Fruit fly (Drosophila melanogaster) whole organism, embryonic: Measurements from ENCODE around the gene Drice.

Experiments
- Antp ChIP-seq: fragments of 200-800 bp; sonication (Bioruptor generic); optimal IDR thresholded peaks from 3 replicates; lab custom pipeline; 2016; ENCODE audit warnings: missing biosample characterization, missing genetic modification characterization
- CG10147 ChIP-seq: fragments of 200-800 bp; sonication (Bioruptor generic); optimal IDR thresholded peaks from 2 replicates; lab custom pipeline; 2019; ENCODE audit warnings: missing biosample characterization, mild to moderate bottlenecking, missing genetic modification characterization, moderate library complexity
- CG10321 ChIP-seq: fragments of 200-800 bp; sonication (Bioruptor generic); IDR thresholded peaks from 2 replicates; pipeline ENCODE4 v1.3.6; 2022; ENCODE audit warnings: missing biosample characterization, missing genetic modification characterization
- CG10565 ChIP-seq: fragments of 200-800 bp; sonication (Bioruptor generic); optimal IDR thresholded peaks from 3 replicates; lab custom pipeline; 2016; ENCODE audit warnings: missing biosample characterization, mild to moderate bottlenecking, missing genetic modification characterization
- CG11456 ChIP-seq: fragments of 200-800 bp; sonication (Bioruptor generic); IDR thresholded peaks from 3 replicates; pipeline ENCODE4 v1.3.6; 2022; ENCODE audit warnings: missing biosample characterization, missing genetic modification characterization
- CG12071 ChIP-seq: fragments of 200-800 bp; sonication (Bioruptor generic); optimal IDR thresholded peaks from 3 replicates; lab custom pipeline; 2018; ENCODE audit warnings: missing biosample characterization, mild to moderate bottlenecking, missing genetic modification characterization
- CG12104 ChIP-seq: fragments of 200-800 bp; sonication (Bioruptor generic); optimal IDR thresholded peaks from 3 replicates; lab custom pipeline; 2016; ENCODE audit warnings: missing biosample characterization, missing genetic modification characterization
- CG14667 ChIP-seq: fragments of 200-800 bp; sonication (Bioruptor generic); IDR thresholded peaks from 2 replicates; pipeline ENCODE4 v1.3.6; 2022; ENCODE audit warnings: missing biosample characterization, missing genetic modification characterization
- CG15269 ChIP-seq: fragments of 200-800 bp; sonication (Bioruptor generic); optimal IDR thresholded peaks from 2 replicates; lab custom pipeline; 2018; ENCODE audit warnings: missing biosample characterization, mild to moderate bottlenecking, missing genetic modification characterization, moderate library complexity
- CG15601 ChIP-seq: fragments of 200-800 bp; sonication (Bioruptor generic); optimal IDR thresholded peaks from 3 replicates; lab custom pipeline; 2019; ENCODE audit warnings: missing biosample characterization, mild to moderate bottlenecking, missing genetic modification characterization, moderate library complexity
- CG1603 ChIP-seq: fragments of 200-800 bp; sonication (Bioruptor generic); optimal IDR thresholded peaks from 2 replicates; lab custom pipeline; 2019; ENCODE audit warnings: missing biosample characterization, mild to moderate bottlenecking, missing genetic modification characterization, moderate library complexity
- CG17186 ChIP-seq: fragments of 200-800 bp; sonication (Bioruptor generic); optimal IDR thresholded peaks from 3 replicates; lab custom pipeline; 2017; ENCODE audit warnings: missing biosample characterization, missing genetic modification reagents, missing genetic modification characterization
- CG17802 ChIP-seq: fragments of 200-800 bp; sonication (Bioruptor generic); optimal IDR thresholded peaks from 2 replicates; lab custom pipeline; 2018; ENCODE audit warnings: missing biosample characterization, mild to moderate bottlenecking, missing genetic modification characterization, moderate library complexity
- CG2712 ChIP-seq: fragments of 200-800 bp; optimal IDR thresholded peaks from 3 replicates; lab custom pipeline; 2019; ENCODE audit warnings: missing biosample characterization, mild to moderate bottlenecking, missing genetic modification characterization, moderate library complexity
- CG30403 ChIP-seq: fragments of 200-800 bp; sonication (Bioruptor generic); optimal IDR thresholded peaks from 3 replicates; lab custom pipeline; 2016; ENCODE audit warnings: missing biosample characterization, missing genetic modification characterization
- CG31365 ChIP-seq: fragments of 200-800 bp; sonication (Bioruptor generic); optimal IDR thresholded peaks from 2 replicates; lab custom pipeline; 2018; ENCODE audit warnings: missing biosample characterization, mild to moderate bottlenecking, missing genetic modification characterization
- CG4328 ChIP-seq: fragments of 200-800 bp; sonication (Bioruptor generic); optimal IDR thresholded peaks from 3 replicates; lab custom pipeline; 2017; ENCODE audit warnings: missing biosample characterization, missing genetic modification reagents, missing genetic modification characterization
- CG6683 ChIP-seq: fragments of 200-800 bp; sonication (Bioruptor generic); optimal IDR thresholded peaks from 2 replicates; lab custom pipeline; 2017; ENCODE audit warnings: missing biosample characterization, mild to moderate bottlenecking, missing genetic modification characterization, missing genetic modification reagents
- CG7357 ChIP-seq: fragments of 200-800 bp; sonication (Bioruptor generic); IDR thresholded peaks from 3 replicates; pipeline ENCODE4 v1.3.6; 2022; ENCODE audit warnings: missing biosample characterization, missing genetic modification characterization
- CG7786 ChIP-seq: fragments of 200-800 bp; sonication (Bioruptor generic); optimal IDR thresholded peaks from 2 replicates; lab custom pipeline; 2016; ENCODE audit warnings: missing biosample characterization, missing genetic modification characterization
- CG8290 ChIP-seq, 3 experiments: fragments of 200-800 bp; sonication (Bioruptor generic); optimal IDR thresholded peaks; 2 replicates each; lab custom pipeline; 2016 to 2019; ENCODE audit warnings: missing biosample characterization in 3 of 3, missing genetic modification characterization in 3 of 3, mild to moderate bottlenecking in 2 of 3, moderate library complexity in 1 of 3
- CG8388 ChIP-seq: fragments of 200-800 bp; sonication (Bioruptor generic); optimal IDR thresholded peaks from 2 replicates; lab custom pipeline; 2019; ENCODE audit warnings: missing biosample characterization, mild to moderate bottlenecking, missing genetic modification characterization, moderate library complexity
- Drgx ChIP-seq: fragments of 200-800 bp; sonication (Bioruptor generic); IDR thresholded peaks from 2 replicates; pipeline ENCODE4 v1.3.6; 2022; ENCODE audit warnings: missing biosample characterization, missing genetic modification characterization
- E2f2 ChIP-seq: fragments of 200-800 bp; sonication (Bioruptor generic); IDR thresholded peaks from 2 replicates; pipeline ENCODE4 v1.3.6; 2022; ENCODE audit warnings: missing biosample characterization, missing genetic modification characterization
- ERR ChIP-seq: fragments of 200-800 bp; sonication (Bioruptor generic); optimal IDR thresholded peaks from 2 replicates; lab custom pipeline; 2016; ENCODE audit warnings: missing biosample characterization, missing genetic modification characterization
- Eip74EF ChIP-seq, 2 experiments: fragments of 200-800 bp in 1 of 2; fragments of >200 bp in 1 of 2; sonication (Bioruptor generic) in 1 of 2; optimal IDR thresholded peaks; 2 replicates each; lab custom pipeline; 2017 to 2019; ENCODE audit warnings: missing biosample characterization in 2 of 2, missing genetic modification characterization in 2 of 2, mild to moderate bottlenecking in 1 of 2, moderate library complexity in 1 of 2
- Mad ChIP-seq: fragments of 200-800 bp; sonication (Bioruptor generic); optimal IDR thresholded peaks from 2 replicates; lab custom pipeline; 2016; ENCODE audit warnings: missing biosample characterization, missing genetic modification characterization
- Meics ChIP-seq: fragments of 200-800 bp; sonication (Bioruptor generic); optimal IDR thresholded peaks from 2 replicates; lab custom pipeline; 2017; ENCODE audit warnings: missing biosample characterization, mild to moderate bottlenecking, missing genetic modification characterization
- NC2α ChIP-seq: fragments of 200-800 bp; sonication (Bioruptor generic); optimal IDR thresholded peaks from 2 replicates; lab custom pipeline; 2016; ENCODE audit warnings: missing biosample characterization, missing genetic modification characterization
- NK7.1 ChIP-seq: fragments of 200-800 bp; sonication (Bioruptor generic); optimal IDR thresholded peaks from 3 replicates; lab custom pipeline; 2016; ENCODE audit warnings: missing biosample characterization, missing genetic modification characterization
- Trl ChIP-seq, 3 experiments: fragments of >200 bp in 2 of 3; fragments of 200-800 bp in 1 of 3; sonication (Bioruptor generic) in 1 of 3; optimal IDR thresholded peaks; 2 replicates in 1 of 3; 3 replicates in 2 of 3; lab custom pipeline; 2016 to 2017; ENCODE audit warnings: missing biosample characterization in 1 of 3, missing genetic modification characterization in 1 of 3
- aop ChIP-seq: fragments of 200-800 bp; sonication (Bioruptor generic); IDR thresholded peaks from 2 replicates; pipeline ENCODE4 v1.3.6; 2022; ENCODE audit warnings: missing biosample characterization, missing genetic modification characterization
- bcd ChIP-seq: fragments of 200-800 bp; sonication (Bioruptor generic); optimal IDR thresholded peaks from 2 replicates; lab custom pipeline; 2017; ENCODE audit warnings: missing biosample characterization, mild to moderate bottlenecking, missing genetic modification characterization
- chn ChIP-seq: fragments of 200-800 bp; sonication (Bioruptor generic); optimal IDR thresholded peaks from 2 replicates; lab custom pipeline; 2016; ENCODE audit warnings: missing biosample characterization, missing genetic modification characterization
- croc ChIP-seq: fragments of 200-800 bp; sonication (Bioruptor generic); conservative IDR thresholded peaks from 3 replicates; pipeline ENCODE4 v1.3.6; 2022; ENCODE audit warnings: missing biosample characterization, missing genetic modification characterization
- dan ChIP-seq: fragments of 200-800 bp; sonication (Bioruptor generic); IDR thresholded peaks from 2 replicates; pipeline ENCODE4 v1.3.6; 2022; ENCODE audit warnings: missing biosample characterization, missing genetic modification characterization
- dimm ChIP-seq: fragments of 200-800 bp; sonication (Bioruptor generic); IDR thresholded peaks from 2 replicates; pipeline ENCODE4 v1.3.6; 2022; ENCODE audit warnings: missing biosample characterization, missing genetic modification characterization
- dm ChIP-seq: fragments of 200-800 bp; sonication (Bioruptor generic); optimal IDR thresholded peaks from 3 replicates; lab custom pipeline; 2016; ENCODE audit warnings: missing biosample characterization, missing genetic modification characterization
- dmrt11E ChIP-seq: fragments of 200-800 bp; sonication (Bioruptor generic); optimal IDR thresholded peaks from 3 replicates; lab custom pipeline; 2018; ENCODE audit warnings: missing biosample characterization, mild to moderate bottlenecking, missing genetic modification characterization, moderate library complexity
- emc ChIP-seq: fragments of 200-800 bp; sonication (Bioruptor generic); optimal IDR thresholded peaks from 2 replicates; lab custom pipeline; 2016; ENCODE audit warnings: missing biosample characterization, missing genetic modification characterization
- ind ChIP-seq: fragments of 200-800 bp; sonication (Bioruptor generic); optimal IDR thresholded peaks from 3 replicates; lab custom pipeline; 2016; ENCODE audit warnings: missing biosample characterization, missing genetic modification characterization
- prd ChIP-seq, 3 experiments: fragments of >200 bp in 2 of 3; fragments of 200-800 bp in 1 of 3; sonication (Bioruptor generic) in 1 of 3; optimal IDR thresholded peaks in 2 of 3; IDR thresholded peaks in 1 of 3; 2 replicates in 2 of 3; 3 replicates in 1 of 3; pipeline versions ENCODE4 v1.3.6 to Lab custom; 2017 to 2022; ENCODE audit warnings: missing biosample characterization in 1 of 3, missing genetic modification characterization in 1 of 3
- sim ChIP-seq: fragments of 200-800 bp; sonication (Bioruptor generic); IDR thresholded peaks from 2 replicates; pipeline ENCODE4 v1.3.6; 2022; ENCODE audit warnings: missing biosample characterization, missing genetic modification characterization
- stc ChIP-seq: fragments of 200-800 bp; sonication (Bioruptor generic); IDR thresholded peaks from 2 replicates; pipeline ENCODE4 v1.3.6; 2022; ENCODE audit warnings: missing biosample characterization, missing genetic modification characterization
- tll ChIP-seq, 2 experiments: fragments of 200-800 bp in 1 of 2; fragments of >200 bp in 1 of 2; sonication (Bioruptor generic) in 1 of 2; optimal IDR thresholded peaks; 2 replicates each; lab custom pipeline; 2017 to 2019; ENCODE audit warnings: missing biosample characterization in 2 of 2, missing genetic modification characterization in 2 of 2, mild to moderate bottlenecking in 1 of 2, moderate library complexity in 1 of 2
- tna ChIP-seq: fragments of 200-800 bp; sonication (Bioruptor generic); IDR thresholded peaks from 2 replicates; pipeline ENCODE4 v1.3.6; 2022; ENCODE audit warnings: missing biosample characterization, missing genetic modification characterization; ENCODE audit not compliant: partially characterized antibody
- trem ChIP-seq: fragments of 200-800 bp; optimal IDR thresholded peaks from 3 replicates; lab custom pipeline; 2019; ENCODE audit warnings: missing biosample characterization, mild to moderate bottlenecking, missing genetic modification characterization, moderate library complexity
- ttk ChIP-seq: fragments of 200-800 bp; sonication (Bioruptor generic); IDR thresholded peaks from 2 replicates; pipeline ENCODE4 v2.1.2; 2022; ENCODE audit warnings: missing biosample characterization, missing genetic modification characterization

Drice gene

DNA sequence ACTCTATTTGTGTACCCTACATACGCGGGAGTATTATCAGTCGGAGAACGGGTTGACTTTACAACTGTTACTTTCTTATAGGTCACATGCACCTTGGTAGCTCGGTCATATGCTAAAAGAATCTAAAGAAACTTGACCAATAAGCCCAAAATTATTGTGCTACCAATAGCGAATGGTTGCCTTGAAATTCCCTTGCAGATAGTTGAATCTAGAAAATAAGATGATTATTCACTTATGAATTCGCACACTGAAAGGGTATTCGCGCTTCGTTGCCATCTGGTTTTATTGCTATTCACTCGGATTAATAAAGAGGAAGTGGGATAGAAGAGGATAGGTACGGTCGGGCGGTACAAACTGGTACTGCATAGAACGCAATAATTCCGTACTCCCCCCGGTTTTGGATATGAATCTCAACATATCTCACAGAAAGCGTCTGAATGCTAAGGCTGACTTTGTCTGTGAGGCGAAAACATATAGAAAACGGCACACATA is 25.6 kb upstream of the Drice start (continued):
- peak; percentile 74 for TF ChIP-seq Antp (GFP tag; lab: Kevin White, UChicago)
- TF ChIP-seq CG1603 = peak; percentile 23
- no peak for TF ChIP-seq Trl (optimal IDR thresholded peaks at IDR 0.05; lab: Kevin White, UChicago)
- TF ChIP-seq Trl (GFP tag; optimal IDR thresholded peaks at IDR 0.05; lab: Kevin White, UChicago) = peak; percentile 40
- TF ChIP-seq bcd = peak; percentile 74
- no peak for TF ChIP-seq dimm (GFP tag; lab: Robert Waterston, UW)
- no peak for TF ChIP-seq aop (GFP tag; lab: Robert Waterston, UW)
- peak; percentile 64 for TF ChIP-seq CG12104 (GFP tag; lab: Kevin White, UChicago)
- TF ChIP-seq CG10321 (GFP tag; lab: Robert Waterston, UW) = no peak
- TF ChIP-seq Drgx (GFP tag; lab: Robert Waterston, UW) = peak; percentile 71
- TF ChIP-seq CG6683 (GFP tag; lab: Kevin White, UChicago) = peak; percentile 22
- peak; percentile 68; the same call in 2 of the 3 replicates for TF ChIP-seq CG11456 (GFP tag; lab: Robert Waterston, UW)
- peak in 1 of 2 experiments; percentile 56 for TF ChIP-seq Eip74EF (GFP tag; optimal IDR thresholded peaks at IDR 0.05; lab: Kevin White, UChicago)
- TF ChIP-seq CG7786 (GFP tag; lab: Kevin White, UChicago) = peak; percentile 92
- peak; percentile 21 for TF ChIP-seq Mad (GFP tag; lab: Kevin White, UChicago)
- TF ChIP-seq CG2712 (tag; lab: Kevin White, UChicago) = peak; percentile 53
- TF ChIP-seq CG15601 = peak; percentile 18
- peak; percentile 81 for TF ChIP-seq ind (GFP tag; lab: Kevin White, UChicago)
- peak; percentile 81 for TF ChIP-seq CG10147 (GFP tag; lab: Kevin White, UChicago)
- peak; percentile 66; the same call in 2 of the 3 replicates for TF ChIP-seq CG7357 (GFP tag; lab: Robert Waterston, UW)
- peak; percentile 82 for TF ChIP-seq CG30403 (GFP tag; lab: Kevin White, UChicago)
- no peak for TF ChIP-seq CG17186 (GFP tag; lab: Kevin White, UChicago)
- peak; percentile 41; the same call in 1 of the 2 replicates for TF ChIP-seq ttk (GFP tag; lab: Robert Waterston, UW)
- TF ChIP-seq CG31365 (tag; lab: Kevin White, UChicago) = peak; percentile 40
- TF ChIP-seq CG14667 = peak; percentile 57
- TF ChIP-seq E2f2 (GFP tag; lab: Robert Waterston, UW) = peak; percentile 34
- TF ChIP-seq ERR (GFP tag; lab: Kevin White, UChicago) = peak; percentile 16
- peak; percentile 70 for TF ChIP-seq CG12071 (GFP tag; lab: Kevin White, UChicago)
- TF ChIP-seq tll (GFP tag; optimal IDR thresholded peaks at IDR 0.05; lab: Kevin White, UChicago) = peak in 1 of 2 experiments; percentile 8
- TF ChIP-seq dmrt11E (tag; lab: Kevin White, UChicago) = peak; percentile 28
- peak; percentile 53 for TF ChIP-seq chn (GFP tag; lab: Kevin White, UChicago)
- TF ChIP-seq NK7.1 (GFP tag; lab: Kevin White, UChicago) = peak; percentile 68
- peak; percentile 68 for TF ChIP-seq emc (GFP tag; lab: Kevin White, UChicago)
- no peak for TF ChIP-seq CG10565 (GFP tag; lab: Kevin White, UChicago)
- TF ChIP-seq NC2α (GFP tag; lab: Kevin White, UChicago) = peak; percentile 16
- peak; percentile 8 for TF ChIP-seq CG17802 (tag; lab: Kevin White, UChicago)
- peak; percentile 5 for TF ChIP-seq CG4328 (GFP tag; lab: Kevin White, UChicago)
- TF ChIP-seq stc (GFP tag; lab: Robert Waterston, UW) = peak; percentile 60; the same call in 1 of the 2 replicates
- peak; percentile 81 for TF ChIP-seq CG15269 (tag; lab: Kevin White, UChicago)
- peak; percentile 33 for TF ChIP-seq dm (GFP tag; lab: Kevin White, UChicago)
- peak; percentile 76 for TF ChIP-seq Meics
- no peak for TF ChIP-seq prd (optimal IDR thresholded peaks at IDR 0.05; lab: Kevin White, UChicago)
- peak; percentile 80 for TF ChIP-seq prd (GFP tag; IDR thresholded peaks at IDR 0.05; lab: Robert Waterston, UW)
- TF ChIP-seq trem = no peak
- TF ChIP-seq sim (GFP tag; lab: Robert Waterston, UW) = no peak
- TF ChIP-seq CG8388 (GFP tag; lab: Kevin White, UChicago) = peak; percentile 50
- peak; percentile 28 for TF ChIP-seq CG8290 (GFP tag; optimal IDR thresholded peaks at IDR 0.05; lab: Kevin White, UChicago)
- peak in 1 of 2 experiments; percentile 70 for TF ChIP-seq CG8290 (tag; optimal IDR thresholded peaks at IDR 0.05; lab: Kevin White, UChicago)
- TF ChIP-seq dan (GFP tag; lab: Robert Waterston, UW) = no peak
- TF ChIP-seq tna = no peak
- TF ChIP-seq croc (GFP tag; lab: Robert Waterston, UW) = peak; percentile 55; the same call in 2 of the 3 replicates
